Worm (Caenorhabditis elegans) whole organism, midembryonic: ENCODE data around the gene T20B12.5.

Experiments used
- T22C8.4 ChIP-seq: fragments of 200-800 bp; sonication (Bioruptor generic); IDR thresholded peaks from 2 replicates; pipeline ENCODE4 v1.3.6; 2022; ENCODE audit warnings: missing genetic modification characterization, missing compliant biosample characterization
- cog-1 ChIP-seq: sonication (generic microtip); optimal IDR thresholded peaks from 2 replicates; lab custom pipeline; 2016; ENCODE audit warnings: missing genetic modification characterization, missing compliant biosample characterization
- flt-1 ChIP-seq: fragments of 200-800 bp; sonication (Bioruptor generic); IDR thresholded peaks from 2 replicates; pipeline ENCODE4 v1.3.6; 2022; ENCODE audit warnings: missing genetic modification characterization, missing compliant biosample characterization
- klf-2 ChIP-seq: fragments of 200-800 bp; sonication (Bioruptor generic); conservative IDR thresholded peaks from 2 replicates; pipeline ENCODE4 v1.3.6; 2022; ENCODE audit warnings: missing genetic modification reagents, missing genetic modification characterization, missing compliant biosample characterization
- med-1 ChIP-seq: sonication (generic microtip); optimal IDR thresholded peaks from 2 replicates; lab custom pipeline; 2017; ENCODE audit warnings: missing genetic modification characterization, mild to moderate bottlenecking, missing compliant biosample characterization, antibody characterized with exemption, missing genetic modification reagents; ENCODE audit not compliant: insufficient read depth
- ref-1 ChIP-seq: fragments of 200-800 bp; sonication (Bioruptor generic); conservative IDR thresholded peaks from 2 replicates; pipeline ENCODE4 v1.3.6; 2022; ENCODE audit warnings: missing genetic modification reagents, missing genetic modification characterization, missing compliant biosample characterization
- tab-1 ChIP-seq: fragments of 200-800 bp; sonication (Bioruptor generic); IDR thresholded peaks from 2 replicates; pipeline ENCODE4 v1.3.6; 2022; ENCODE audit warnings: missing genetic modification characterization, missing compliant biosample characterization
- ztf-23 ChIP-seq: fragments of 200-800 bp; sonication (Bioruptor generic); IDR thresholded peaks from 2 replicates; pipeline ENCODE4 v1.3.6; 2022; ENCODE audit warnings: missing genetic modification reagents, missing genetic modification characterization, missing compliant biosample characterization
- ztf-29 ChIP-seq: fragments of 200-800 bp; sonication (Bioruptor generic); IDR thresholded peaks from 2 replicates; pipeline ENCODE4 v1.3.6; 2022; ENCODE audit warnings: missing genetic modification reagents, missing genetic modification characterization, missing compliant biosample characterization

Gene T20B12.5

ce11 chrIII:7367012-7367760 is at the start of gene T20B12.5, which contains the start of gene T20B12.4:
Gene T20B12.5 (minus strand): TSS chrIII:7367112.
Gene T20B12.4 (plus strand): TSS chrIII:7367710.
- TF ChIP-seq ref-1 (GFP tag; lab: Robert Waterston, UW) = no peak
- TF ChIP-seq flt-1 (GFP tag; lab: Robert Waterston, UW) = no peak
- TF ChIP-seq cog-1 (tag; lab: Kevin White, UChicago) = no peak
- no peak for TF ChIP-seq T22C8.4 (GFP tag; lab: Robert Waterston, UW)
- no peak for TF ChIP-seq klf-2 (GFP tag; lab: Robert Waterston, UW)
- no peak for TF ChIP-seq ztf-23 (GFP tag; lab: Robert Waterston, UW)
- TF ChIP-seq med-1 (GFP tag; lab: Kevin White, UChicago) = no peak
- TF ChIP-seq tab-1 (GFP tag; lab: Robert Waterston, UW) = no peak
- no peak for TF ChIP-seq ztf-29

- TF ChIP-seq flt-1 (GFP tag; lab: Robert Waterston, UW) = no peak
- TF ChIP-seq klf-2 (GFP tag; lab: Robert Waterston, UW) = no peak
- TF ChIP-seq T22C8.4 (GFP tag; lab: Robert Waterston, UW) = no peak
These were observed 32.1 kb upstream of the T20B12.5 start for ce11 chrIII:7399004-7399403.

- TF ChIP-seq med-1 (GFP tag; lab: Kevin White, UChicago) (no peak), ztf-23 (GFP tag; lab: Robert Waterston, UW) (no peak), ztf-29 (no peak), T22C8.4 (GFP tag; lab: Robert Waterston, UW) (no peak), flt-1 (GFP tag; lab: Robert Waterston, UW) (no peak), ref-1 (GFP tag; lab: Robert Waterston, UW) (no peak), tab-1 (GFP tag; lab: Robert Waterston, UW) (no peak), cog-1 (tag; lab: Kevin White, UChicago) (no peak), klf-2 (GFP tag; lab: Robert Waterston, UW) (no peak)
These were observed 30.3 kb upstream of the T20B12.5 start for ce11 chrIII:7397196-7397595.

- no peak for TF ChIP-seq ztf-23 (GFP tag; lab: Robert Waterston, UW)
- no peak for TF ChIP-seq cog-1 (tag; lab: Kevin White, UChicago)
- TF ChIP-seq ref-1 (GFP tag; lab: Robert Waterston, UW) = no peak
- no peak for TF ChIP-seq tab-1 (GFP tag; lab: Robert Waterston, UW)
- TF ChIP-seq med-1 (GFP tag; lab: Kevin White, UChicago) = no peak
- no peak for TF ChIP-seq ztf-29
- no peak for TF ChIP-seq klf-2 (GFP tag; lab: Robert Waterston, UW)
- no peak for TF ChIP-seq T22C8.4 (GFP tag; lab: Robert Waterston, UW)
- TF ChIP-seq flt-1 (GFP tag; lab: Robert Waterston, UW) = no peak
These were observed 28.4 kb upstream of the T20B12.5 start, which contains the start of gene lgc-50 for ce11 chrIII:7395354-7395753. Gene lgc-50 (minus strand): TSS chrIII:7395454.

ce11 chrIII:7387359-7387758 is 20.4 kb upstream of the T20B12.5 start:
- 0 out of 2 replicates have a peak, but pooled peaks have one; percentile 33 for TF ChIP-seq ztf-23 (GFP tag; lab: Robert Waterston, UW)
- TF ChIP-seq T22C8.4 (GFP tag; lab: Robert Waterston, UW) = no peak

- TF ChIP-seq ztf-23 (GFP tag; lab: Robert Waterston, UW) (0 out of 2 replicates have a peak, but pooled peaks have one; percentile 37), flt-1 (GFP tag; lab: Robert Waterston, UW) (0 out of 2 replicates have a peak, but pooled peaks have one; percentile 50)
These were observed 19.6 kb upstream of the T20B12.5 start for ce11 chrIII:7386539-7386938.

ce11 chrIII:7385929-7386328 is 19.0 kb upstream of the T20B12.5 start, which contains the start of gene trd-1:
Gene trd-1 (plus strand): TSS chrIII:7386229.
- TF ChIP-seq med-1 (GFP tag; lab: Kevin White, UChicago) (no peak), tab-1 (GFP tag; lab: Robert Waterston, UW) (no peak), cog-1 (tag; lab: Kevin White, UChicago) (no peak), flt-1 (GFP tag; lab: Robert Waterston, UW) (no peak), klf-2 (GFP tag; lab: Robert Waterston, UW) (no peak), ztf-23 (GFP tag; lab: Robert Waterston, UW) (no peak), T22C8.4 (GFP tag; lab: Robert Waterston, UW) (no peak), ztf-29 (no peak), ref-1 (GFP tag; lab: Robert Waterston, UW) (no peak)

- TF ChIP-seq ref-1 (GFP tag; lab: Robert Waterston, UW) (no peak), ztf-23 (GFP tag; lab: Robert Waterston, UW) (no peak), T22C8.4 (GFP tag; lab: Robert Waterston, UW) (no peak), klf-2 (GFP tag; lab: Robert Waterston, UW) (no peak), ztf-29 (no peak), cog-1 (tag; lab: Kevin White, UChicago) (no peak), med-1 (GFP tag; lab: Kevin White, UChicago) (no peak)
These were observed 16.8 kb upstream of the T20B12.5 start, which contains the start of gene tbp-1 for ce11 chrIII:7383733-7384132. Gene tbp-1 (plus strand): TSS chrIII:7384033.

ce11 chrIII:7381546-7382171 is 14.7 kb upstream of the T20B12.5 start, which contains the start of the genes hmg-4 and T20B12.3:
Gene hmg-4 (minus strand): TSS chrIII:7381596.
Gene T20B12.3 (plus strand): TSS chrIII:7382115.
- TF ChIP-seq ztf-23 (GFP tag; lab: Robert Waterston, UW) (no peak), med-1 (GFP tag; lab: Kevin White, UChicago) (no peak), flt-1 (GFP tag; lab: Robert Waterston, UW) (no peak), cog-1 (tag; lab: Kevin White, UChicago) (no peak), T22C8.4 (GFP tag; lab: Robert Waterston, UW) (no peak), tab-1 (GFP tag; lab: Robert Waterston, UW) (no peak), ref-1 (GFP tag; lab: Robert Waterston, UW) (no peak), ztf-29 (no peak), klf-2 (GFP tag; lab: Robert Waterston, UW) (no peak)
